Worm (Caenorhabditis elegans): ENCODE measurements around the gene gpx-3.

gpx-3 gene

ce11 chrX:9551112-9551511, 36.6 kb upstream of the gpx-3 start (continued):
- no peak for TF ChIP-seq mbf-1 (tag; optimal IDR thresholded peaks at IDR 0.05)
- no peak for TF ChIP-seq ztf-4 (tag; optimal IDR thresholded peaks at IDR 0.05)
- TF ChIP-seq ztf-11 (tag; optimal IDR thresholded peaks at IDR 0.05) = no peak

- TF ChIP-seq sma-3 (GFP tag; optimal IDR thresholded peaks at IDR 0.05) (peak; percentile 36), sem-4 (tag; optimal IDR thresholded peaks at IDR 0.05) (no peak), mbf-1 (tag; optimal IDR thresholded peaks at IDR 0.05) (no peak), ceh-16 (tag; optimal IDR thresholded peaks at IDR 0.05) (no peak), nhr-237 (tag; optimal IDR thresholded peaks at IDR 0.05) (no peak), zag-1 (tag; optimal IDR thresholded peaks at IDR 0.05) (no peak), nhr-21 (tag; optimal IDR thresholded peaks at IDR 0.05) (no peak), nhr-25 (tag; optimal IDR thresholded peaks at IDR 0.05) (peak; percentile 53), R02D3.7 (tag; optimal IDR thresholded peaks at IDR 0.05) (no peak), ama-1 (optimal IDR thresholded peaks at IDR 0.05) (no peak), blmp-1 (tag; optimal IDR thresholded peaks at IDR 0.05; ENCODE audit: insufficient read depth) (peak; percentile 46), lin-13 (GFP tag; optimal IDR thresholded peaks at IDR 0.05) (peak; percentile 16), lsy-2 (tag; optimal IDR thresholded peaks at IDR 0.05) (peak in 1 of 2 experiments; percentile 2), fos-1 (tag; optimal IDR thresholded peaks at IDR 0.05) (peak; percentile 38), lin-11 (tag; optimal IDR thresholded peaks at IDR 0.05) (no peak), nhr-12 (tag; optimal IDR thresholded peaks at IDR 0.05) (no peak), egl-27 (tag; optimal IDR thresholded peaks at IDR 0.05) (no peak), Y55F3AM.14 (GFP tag; optimal IDR thresholded peaks at IDR 0.05) (peak; percentile 10), nhr-129 (tag; optimal IDR thresholded peaks at IDR 0.05) (peak; percentile 20), skn-1 (tag; optimal IDR thresholded peaks at IDR 0.05) (no peak), gmeb-1 (tag; optimal IDR thresholded peaks at IDR 0.05) (peak; percentile 7), lin-39 (tag; optimal IDR thresholded peaks at IDR 0.05) (no peak), unc-55 (GFP tag; optimal IDR thresholded peaks at IDR 0.05) (no peak), nhr-11 (tag; optimal IDR thresholded peaks at IDR 0.05) (no peak), dmd-4 (tag; optimal IDR thresholded peaks at IDR 0.05) (no peak), nhr-23 (tag; optimal IDR thresholded peaks at IDR 0.05) (no peak), alr-1 (tag; optimal IDR thresholded peaks at IDR 0.05) (no peak), F13H6.1 (tag; optimal IDR thresholded peaks at IDR 0.05) (peak; percentile 67), aly-2 (tag; optimal IDR thresholded peaks at IDR 0.05) (no peak), unc-62 (GFP tag; optimal IDR thresholded peaks at IDR 0.05) (no peak), ztf-11 (tag; optimal IDR thresholded peaks at IDR 0.05) (no peak), crh-2 (tag; optimal IDR thresholded peaks at IDR 0.05) (peak; percentile 32), nhr-6 (tag; optimal IDR thresholded peaks at IDR 0.05) (no peak), nhr-10 (tag; optimal IDR thresholded peaks at IDR 0.05) (no peak), elt-3 (tag; optimal IDR thresholded peaks at IDR 0.05) (no peak), ZK546.5 (tag; optimal IDR thresholded peaks at IDR 0.05) (no peak), C34F6.9 (tag; optimal IDR thresholded peaks at IDR 0.05) (peak; percentile 25), ztf-4 (tag; optimal IDR thresholded peaks at IDR 0.05) (no peak), peb-1 (tag; optimal IDR thresholded peaks at IDR 0.05) (no peak), elt-1 (tag; optimal IDR thresholded peaks at IDR 0.05) (no peak), mab-5 (tag; optimal IDR thresholded peaks at IDR 0.05) (no peak), unc-39 (tag; optimal IDR thresholded peaks at IDR 0.05) (no peak), snpc-4 (tag; optimal IDR thresholded peaks at IDR 0.05) (no peak), ztf-1 (GFP tag; conservative IDR thresholded peaks at IDR 0.05) (no peak), ceh-82 (tag; optimal IDR thresholded peaks at IDR 0.05) (no peak), mdl-1 (tag; optimal IDR thresholded peaks at IDR 0.05) (peak in 1 of 2 experiments; percentile 17), sma-9 (GFP tag; optimal IDR thresholded peaks at IDR 0.05) (peak; percentile 15), sma-9 (tag; optimal IDR thresholded peaks at IDR 0.05) (no peak), nhr-77 (tag; optimal IDR thresholded peaks at IDR 0.05) (no peak)
Observed at ce11 chrX:9552404-9552803, 35.3 kb upstream of the gpx-3 start.
